Fruit fly (Drosophila melanogaster): ENCODE results near the gene eya.
A peak's percentile ranks its signal among the peaks of the same experiment; 100 is the strongest.

- TF ChIP-seq ovo (GFP tag; optimal IDR thresholded peaks at IDR 0.05): no peak
- no peak for TF ChIP-seq CG11617 (GFP tag; optimal IDR thresholded peaks at IDR 0.05)
- no peak for TF ChIP-seq Crg-1 (GFP tag; optimal IDR thresholded peaks at IDR 0.05)
- no peak for TF ChIP-seq CG7045 (GFP tag; optimal IDR thresholded peaks at IDR 0.05)
- peak; percentile 24 for TF ChIP-seq tj (GFP tag; optimal IDR thresholded peaks at IDR 0.05)
- no peak for TF ChIP-seq CG33017 (tag; optimal IDR thresholded peaks at IDR 0.05)
- peak; percentile 55 for TF ChIP-seq kay (GFP tag; ENCODE audit: borderline replicate concordance)
- no peak for TF ChIP-seq Hr96 (GFP tag; optimal IDR thresholded peaks at IDR 0.05)
- no peak for TF ChIP-seq CG5204 (GFP tag; optimal IDR thresholded peaks at IDR 0.05)
- TF ChIP-seq pad (GFP tag; optimal IDR thresholded peaks at IDR 0.05): no peak
These were observed at the start of gene eya for dm6 chr2L:6546883-6547471.
